Worm (Caenorhabditis elegans): ENCODE data around the gene hpo-30.

Gene hpo-30

DNA sequence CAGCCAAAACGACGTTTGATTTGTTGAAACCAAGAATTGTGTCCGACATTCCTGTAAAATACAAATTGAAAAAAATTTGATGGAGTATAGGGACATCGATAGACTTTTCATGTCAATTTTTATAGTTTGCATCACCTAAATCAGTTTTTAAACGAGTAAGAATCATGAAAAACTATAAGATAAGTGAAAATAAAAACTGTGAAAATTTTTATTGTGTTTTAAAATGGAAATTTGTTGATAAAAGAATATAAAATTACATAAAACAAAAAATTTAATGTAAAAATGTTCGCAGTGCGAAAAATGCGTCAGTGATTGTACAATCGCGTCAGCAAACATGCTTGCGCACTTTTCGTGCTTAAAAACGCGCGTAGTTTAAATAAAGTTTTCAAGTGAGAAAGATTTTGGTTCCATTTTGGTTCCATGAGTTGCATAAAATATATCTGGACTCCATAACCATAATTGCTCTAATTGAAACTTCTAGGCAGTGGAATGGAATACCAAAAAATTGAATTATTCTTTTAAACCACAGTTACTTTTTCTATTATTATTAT lies 33.3 kb upstream of the hpo-30 start, which contains the start of gene tomm-20 (continued):
- no peak for TF ChIP-seq nhr-27 (tag; optimal IDR thresholded peaks at IDR 0.05)
- TF ChIP-seq ccch-3 (GFP tag; optimal IDR thresholded peaks at IDR 0.05) = no peak
- TF ChIP-seq snpc-3.4 (tag; optimal IDR thresholded peaks at IDR 0.05) = peak; percentile 80
- no peak for TF ChIP-seq ama-1 (optimal IDR thresholded peaks at IDR 0.05)
- TF ChIP-seq ama-1 (GFP tag; optimal IDR thresholded peaks at IDR 0.05) = no peak
- TF ChIP-seq pbrm-1 (GFP tag; IDR thresholded peaks at IDR 0.05) = peak; percentile 92
- no peak for TF ChIP-seq rpc-1 (optimal IDR thresholded peaks at IDR 0.05)
- no peak for TF ChIP-seq rpc-1 (tag; optimal IDR thresholded peaks at IDR 0.05)
- peak; percentile 86 for TF ChIP-seq tlf-1 (GFP tag; optimal IDR thresholded peaks at IDR 0.05)
- no peak for TF ChIP-seq F57A8.1 (GFP tag; optimal IDR thresholded peaks at IDR 0.05)
- no peak for TF ChIP-seq ztf-22 (GFP tag; optimal IDR thresholded peaks at IDR 0.05)
- peak; percentile 73 for TF ChIP-seq C06A6.2 (GFP tag; conservative IDR thresholded peaks at IDR 0.05)
- no peak for TF ChIP-seq Y79H2A.3 (GFP tag; conservative IDR thresholded peaks at IDR 0.05)
- no peak for TF ChIP-seq aptf-2 (GFP tag; conservative IDR thresholded peaks at IDR 0.05)
- no peak for TF ChIP-seq nhr-120 (GFP tag; IDR thresholded peaks at IDR 0.05)
- peak; percentile 86 for TF ChIP-seq madf-6 (GFP tag; IDR thresholded peaks at IDR 0.05)
- peak; percentile 40 for TF ChIP-seq snpc-1.1 (tag; optimal IDR thresholded peaks at IDR 0.05; ENCODE audit: insufficient read depth)
- TF ChIP-seq F52B5.7 (tag; optimal IDR thresholded peaks at IDR 0.05) = no peak
- peak; percentile 47 for TF ChIP-seq somi-1 (GFP tag; optimal IDR thresholded peaks at IDR 0.05)
- TF ChIP-seq nfya-2 (GFP tag; IDR thresholded peaks at IDR 0.05) = no peak
- no peak for TF ChIP-seq nhr-90 (tag; optimal IDR thresholded peaks at IDR 0.05)
- TF ChIP-seq madf-3 (GFP tag; IDR thresholded peaks at IDR 0.05) = peak; percentile 87
- peak; percentile 86 to 98 (median 92) for TF ChIP-seq lin-35 (GFP tag; optimal IDR thresholded peaks at IDR 0.05)
- peak; percentile 94 for TF ChIP-seq ekl-4 (GFP tag; IDR thresholded peaks at IDR 0.05)
- no peak for TF ChIP-seq unc-62 (GFP tag; optimal IDR thresholded peaks at IDR 0.05)
- TF ChIP-seq gei-17 (GFP tag; optimal IDR thresholded peaks at IDR 0.05) = peak; percentile 20
- TF ChIP-seq F37B4.10 (GFP tag; IDR thresholded peaks at IDR 0.05) = no peak
- TF ChIP-seq pha-4 (tag; optimal IDR thresholded peaks at IDR 0.05) = peak; percentile 37
- TF ChIP-seq T07F8.4 (tag; optimal IDR thresholded peaks at IDR 0.05) = no peak
- TF ChIP-seq sea-2 (GFP tag; IDR thresholded peaks at IDR 0.05) = no peak
- no peak for TF ChIP-seq mes-4 (tag; optimal IDR thresholded peaks at IDR 0.05)
- peak; percentile 77; the same call in 1 of the 2 replicates for TF ChIP-seq hmg-20 (GFP tag; IDR thresholded peaks at IDR 0.05)
- TF ChIP-seq dpl-1 (GFP tag; optimal IDR thresholded peaks at IDR 0.05) = peak; percentile 98
- peak; percentile 81 for TF ChIP-seq ceh-100 (GFP tag; IDR thresholded peaks at IDR 0.05)
- 0 out of 2 replicates have a peak, but pooled peaks have one; percentile 37 for TF ChIP-seq B0019.2 (GFP tag; conservative IDR thresholded peaks at IDR 0.05)
- TF ChIP-seq zim-3 (tag; optimal IDR thresholded peaks at IDR 0.05) = no peak
- peak; percentile 93 for TF ChIP-seq lin-40 (tag; optimal IDR thresholded peaks at IDR 0.05)
- TF ChIP-seq die-1 (tag; optimal IDR thresholded peaks at IDR 0.05) = peak; percentile 52
- peak; percentile 71 for TF ChIP-seq tbp1 (GFP tag; optimal IDR thresholded peaks at IDR 0.05)
- peak; percentile 62 for TF ChIP-seq D2030.7 (GFP tag; IDR thresholded peaks at IDR 0.05)
- peak; percentile 18 for TF ChIP-seq atf-7 (tag; optimal IDR thresholded peaks at IDR 0.05)
- TF ChIP-seq Y67H2A.10 (GFP tag; conservative IDR thresholded peaks at IDR 0.05) = no peak
- peak; percentile 79 for TF ChIP-seq dox-1 (GFP tag; IDR thresholded peaks at IDR 0.05)
- no peak for TF ChIP-seq egl-44 (GFP tag; IDR thresholded peaks at IDR 0.05)
- TF ChIP-seq F57C9.4 (tag; optimal IDR thresholded peaks at IDR 0.05) = no peak
- no peak for TF ChIP-seq cebp-2 (GFP tag; IDR thresholded peaks at IDR 0.05)
- TF ChIP-seq lag-1 (GFP tag; IDR thresholded peaks at IDR 0.05) = no peak
- TF ChIP-seq K11D2.4 (GFP tag; IDR thresholded peaks at IDR 0.05) = peak; percentile 90
- no peak for TF ChIP-seq bed-1 (GFP tag; IDR thresholded peaks at IDR 0.05)
- no peak for TF ChIP-seq sdz-38 (tag; optimal IDR thresholded peaks at IDR 0.05)
